Worm (Caenorhabditis elegans): ENCODE results near the gene srx-22.

- TF ChIP-seq ceh-43 (GFP tag; optimal IDR thresholded peaks at IDR 0.05) (no peak), nhr-12 (tag; optimal IDR thresholded peaks at IDR 0.05) (no peak), lin-13 (tag; optimal IDR thresholded peaks at IDR 0.05) (no peak), unc-62 (GFP tag; optimal IDR thresholded peaks at IDR 0.05) (no peak)
Measured at ce11 chrV:652940-653339, 26.8 kb upstream of the srx-22 start, which contains the start of gene srj-5.
